Worm (Caenorhabditis elegans) whole organism, L3 larva: ENCODE measurements around the gene nspb-5.

ENCODE experiments used
- R02D3.7 ChIP-seq: fragments of 150-350 bp; optimal IDR thresholded peaks from 2 replicates; lab custom pipeline; 2014; ENCODE audit warnings: missing biosample characterization, missing genetic modification characterization
- ZK546.5 ChIP-seq: sonication (generic microtip); optimal IDR thresholded peaks from 2 replicates; lab custom pipeline; 2017; ENCODE audit warnings: missing biosample characterization, missing genetic modification characterization
- aly-2 ChIP-seq: fragments of 150-350 bp; optimal IDR thresholded peaks from 2 replicates; lab custom pipeline; 2014; ENCODE audit warnings: missing biosample characterization, missing genetic modification characterization
- ama-1 ChIP-seq: fragments of 150-350 bp; optimal IDR thresholded peaks from 2 replicates; lab custom pipeline; 2018
- ceh-16 ChIP-seq: sonication (generic microtip); optimal IDR thresholded peaks from 2 replicates; lab custom pipeline; 2017; ENCODE audit warnings: missing biosample characterization, missing genetic modification characterization
- ceh-28 ChIP-seq: fragments of 150-350 bp; optimal IDR thresholded peaks from 2 replicates; lab custom pipeline; 2014; ENCODE audit warnings: missing biosample characterization, missing genetic modification reagents, missing genetic modification characterization
- ceh-82 ChIP-seq: fragments of 150-350 bp; optimal IDR thresholded peaks from 2 replicates; lab custom pipeline; 2014; ENCODE audit warnings: missing biosample characterization, missing genetic modification characterization
- ceh-9 ChIP-seq: sonication (generic microtip); optimal IDR thresholded peaks from 2 replicates; lab custom pipeline; 2018; ENCODE audit warnings: missing biosample characterization, missing genetic modification characterization
- daf-12 ChIP-seq: fragments of 150-350 bp; optimal IDR thresholded peaks from 2 replicates; lab custom pipeline; 2014; ENCODE audit warnings: missing biosample characterization, missing genetic modification reagents, missing genetic modification characterization
- egl-27 ChIP-seq: sonication (generic microtip); optimal IDR thresholded peaks from 4 replicates; lab custom pipeline; 2017; ENCODE audit warnings: missing biosample characterization, missing genetic modification reagents, missing genetic modification characterization
- egl-5 ChIP-seq: fragments of 150-350 bp; optimal IDR thresholded peaks from 2 replicates; lab custom pipeline; 2017; ENCODE audit warnings: missing biosample characterization, missing genetic modification reagents, missing genetic modification characterization, inconsistent platforms
- elt-1 ChIP-seq: fragments of 150-350 bp; optimal IDR thresholded peaks from 2 replicates; lab custom pipeline; 2014; ENCODE audit warnings: missing biosample characterization, missing genetic modification characterization
- elt-2 ChIP-seq: sonication (generic microtip); optimal IDR thresholded peaks from 2 replicates; lab custom pipeline; 2016; ENCODE audit warnings: missing genetic modification reagents, mild to moderate bottlenecking, missing genetic modification characterization, missing compliant biosample characterization
- elt-3 ChIP-seq, 3 experiments: fragments of 150-350 bp in 1 of 3; sonication (generic microtip) in 2 of 3; optimal IDR thresholded peaks; 2 replicates in 2 of 3; 4 replicates in 1 of 3; lab custom pipeline; 2014 to 2017; ENCODE audit warnings: missing biosample characterization in 3 of 3, missing genetic modification characterization in 3 of 3
- eor-1 ChIP-seq, 2 experiments: fragments of 150-350 bp; optimal IDR thresholded peaks; 2 replicates each; lab custom pipeline; 2014 to 2018; ENCODE audit warnings: missing biosample characterization in 2 of 2, missing genetic modification characterization in 2 of 2
- fkh-10 ChIP-seq: sonication (generic microtip); optimal IDR thresholded peaks from 2 replicates; lab custom pipeline; 2017; ENCODE audit warnings: missing biosample characterization, missing genetic modification reagents, missing genetic modification characterization
- fkh-2 ChIP-seq: fragments of 150-350 bp; optimal IDR thresholded peaks from 2 replicates; lab custom pipeline; 2014; ENCODE audit warnings: missing biosample characterization, missing genetic modification reagents, missing genetic modification characterization
- fos-1 ChIP-seq: fragments of 150-350 bp; optimal IDR thresholded peaks from 2 replicates; lab custom pipeline; 2014; ENCODE audit warnings: missing biosample characterization, missing genetic modification characterization
- hmg-11 ChIP-seq: sonication (generic microtip); optimal IDR thresholded peaks from 2 replicates; lab custom pipeline; 2016; ENCODE audit warnings: missing genetic modification characterization, missing compliant biosample characterization
- jun-1 ChIP-seq: fragments of 150-350 bp; optimal IDR thresholded peaks from 2 replicates; lab custom pipeline; 2014; ENCODE audit warnings: missing biosample characterization, missing genetic modification reagents, missing genetic modification characterization
- lin-15B ChIP-seq: fragments of 150-350 bp; optimal IDR thresholded peaks from 2 replicates; lab custom pipeline; 2014; ENCODE audit warnings: missing biosample characterization, missing genetic modification characterization
- lin-39 ChIP-seq: fragments of 150-350 bp; optimal IDR thresholded peaks from 2 replicates; lab custom pipeline; 2018; ENCODE audit warnings: missing biosample characterization, missing genetic modification reagents, missing genetic modification characterization
- lsy-12 ChIP-seq: sonication (generic microtip); optimal IDR thresholded peaks from 2 replicates; lab custom pipeline; 2016; ENCODE audit warnings: mild to moderate bottlenecking, missing genetic modification characterization, missing compliant biosample characterization
- mdl-1 ChIP-seq: fragments of 150-350 bp; optimal IDR thresholded peaks from 2 replicates; lab custom pipeline; 2014; ENCODE audit warnings: missing biosample characterization, missing genetic modification characterization
- mml-1 ChIP-seq: fragments of 150-350 bp; sonication (generic microtip); optimal IDR thresholded peaks from 3 replicates; lab custom pipeline; 2014; ENCODE audit warnings: missing biosample characterization, missing genetic modification characterization
- nfya-1 ChIP-seq: sonication (generic microtip); optimal IDR thresholded peaks from 2 replicates; lab custom pipeline; 2017; ENCODE audit warnings: missing genetic modification characterization, mild to moderate bottlenecking, missing compliant biosample characterization, antibody characterized with exemption, moderate library complexity; ENCODE audit not compliant: insufficient read depth
- nhr-11 ChIP-seq: fragments of 150-350 bp; optimal IDR thresholded peaks from 2 replicates; lab custom pipeline; 2014; ENCODE audit warnings: missing biosample characterization, missing genetic modification characterization
- nhr-12 ChIP-seq: fragments of 150-350 bp; optimal IDR thresholded peaks from 2 replicates; lab custom pipeline; 2014; ENCODE audit warnings: missing biosample characterization, missing genetic modification characterization
- nhr-23 ChIP-seq: fragments of 150-350 bp; optimal IDR thresholded peaks from 2 replicates; lab custom pipeline; 2014; ENCODE audit warnings: missing biosample characterization, missing genetic modification reagents, missing genetic modification characterization
- nhr-237 ChIP-seq: fragments of 150-350 bp; optimal IDR thresholded peaks from 2 replicates; lab custom pipeline; 2014; ENCODE audit warnings: missing biosample characterization, missing genetic modification characterization
- nhr-25 ChIP-seq: sonication (generic microtip); optimal IDR thresholded peaks from 2 replicates; lab custom pipeline; 2017; ENCODE audit warnings: missing biosample characterization, missing genetic modification characterization
- nhr-28 ChIP-seq: fragments of 150-350 bp; optimal IDR thresholded peaks from 2 replicates; lab custom pipeline; 2014; ENCODE audit warnings: missing biosample characterization, missing genetic modification characterization
- nhr-43 ChIP-seq: sonication (generic microtip); optimal IDR thresholded peaks from 2 replicates; lab custom pipeline; 2016; ENCODE audit warnings: mild to moderate bottlenecking, missing genetic modification characterization, missing compliant biosample characterization; ENCODE audit not compliant: poor library complexity, severe bottlenecking
- nhr-67 ChIP-seq: fragments of 150-350 bp; optimal IDR thresholded peaks from 2 replicates; lab custom pipeline; 2014; ENCODE audit warnings: missing biosample characterization, missing genetic modification characterization
- nhr-76 ChIP-seq: fragments of 150-350 bp; sonication (generic microtip); optimal IDR thresholded peaks from 5 replicates; lab custom pipeline; 2014; ENCODE audit warnings: missing biosample characterization, missing genetic modification characterization
- nhr-77 ChIP-seq: fragments of 150-350 bp; optimal IDR thresholded peaks from 2 replicates; lab custom pipeline; 2014; ENCODE audit warnings: missing biosample characterization, missing genetic modification characterization
- pha-4 ChIP-seq: fragments of 150-350 bp; optimal IDR thresholded peaks from 2 replicates; lab custom pipeline; 2014; ENCODE audit warnings: missing biosample characterization, missing genetic modification reagents, missing genetic modification characterization
- pqm-1 ChIP-seq: fragments of 150-350 bp; optimal IDR thresholded peaks from 2 replicates; lab custom pipeline; 2017; ENCODE audit warnings: missing biosample characterization, missing genetic modification characterization, inconsistent platforms
- skn-1 ChIP-seq: fragments of 150-350 bp; optimal IDR thresholded peaks from 2 replicates; lab custom pipeline; 2014; ENCODE audit warnings: missing biosample characterization, missing genetic modification characterization
- tbx-2 ChIP-seq: sonication (generic microtip); optimal IDR thresholded peaks from 2 replicates; lab custom pipeline; 2016; ENCODE audit warnings: mild to moderate bottlenecking, missing genetic modification characterization, missing compliant biosample characterization
- unc-39 ChIP-seq: sonication (generic microtip); optimal IDR thresholded peaks from 4 replicates; lab custom pipeline; 2017; ENCODE audit warnings: missing biosample characterization, missing genetic modification characterization
- unc-62 ChIP-seq: fragments of 150-350 bp; sonication (generic microtip); optimal IDR thresholded peaks from 4 replicates; lab custom pipeline; 2014; ENCODE audit warnings: missing biosample characterization, missing genetic modification reagents, missing genetic modification characterization
- zag-1 ChIP-seq: fragments of 150-350 bp; optimal IDR thresholded peaks from 2 replicates; lab custom pipeline; 2014; ENCODE audit warnings: missing biosample characterization, missing genetic modification characterization
- ztf-11 ChIP-seq: fragments of 150-350 bp; optimal IDR thresholded peaks from 2 replicates; lab custom pipeline; 2014; ENCODE audit warnings: missing biosample characterization, missing genetic modification characterization
- ztf-4 ChIP-seq: fragments of 150-350 bp; optimal IDR thresholded peaks from 2 replicates; lab custom pipeline; 2014; ENCODE audit warnings: missing biosample characterization, missing genetic modification characterization

The nspb-5 gene

DNA sequence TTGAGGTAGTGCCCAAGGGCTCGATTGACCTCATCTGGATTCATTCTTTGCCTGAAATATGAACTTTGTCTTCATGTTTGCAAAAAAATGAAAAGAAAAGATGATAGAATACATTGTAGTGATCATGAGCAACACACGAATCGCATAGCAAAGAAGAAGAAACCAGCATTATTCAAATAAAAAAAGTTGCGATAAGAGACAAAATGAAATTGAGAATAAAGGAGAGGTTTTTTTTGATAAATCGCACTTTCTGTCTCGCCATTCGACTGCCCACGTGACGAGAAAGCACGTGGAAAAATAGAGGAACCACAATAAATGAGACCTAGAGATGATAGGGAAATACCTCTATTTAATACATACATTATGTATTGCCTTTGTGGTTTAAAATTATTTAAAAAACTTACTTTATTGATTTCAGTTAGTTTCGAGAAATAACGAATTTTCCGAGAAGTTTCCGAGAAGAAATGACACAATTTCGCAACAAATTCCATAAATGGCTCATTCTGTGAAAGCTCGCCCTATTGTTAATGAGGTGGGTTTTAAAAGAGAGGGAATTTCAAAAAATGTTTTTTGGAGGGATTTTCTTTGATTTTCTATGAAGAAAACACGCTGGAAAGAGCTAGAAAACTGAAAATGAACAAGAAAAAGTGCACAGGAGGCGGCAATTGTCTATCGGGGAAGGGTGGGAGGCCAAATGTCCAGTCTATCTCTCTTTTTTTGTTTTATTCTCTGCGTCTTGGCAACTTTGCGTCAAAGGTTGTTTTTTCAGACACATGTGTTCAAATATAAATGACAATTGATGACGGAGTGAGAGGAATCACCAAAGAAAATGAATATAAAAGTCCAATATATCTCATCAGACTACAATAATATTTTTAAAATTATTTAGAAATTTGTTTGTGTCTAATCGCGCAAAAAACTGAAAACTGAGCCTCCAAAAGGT lies 43.2 kb upstream of the nspb-5 start, which contains the start of gene paqr-1:
paqr-1 (minus strand) TSS at position 51 of the 943 bp plus-strand sequence.
- no peak for TF ChIP-seq ceh-28
- no peak for TF ChIP-seq egl-27 (tag; lab: Kevin White, UChicago)
- TF ChIP-seq fkh-2 = no peak
- no peak for TF ChIP-seq nhr-77 (tag; lab: Kevin White, UChicago)
- TF ChIP-seq tbx-2 = no peak
- TF ChIP-seq elt-3 (tag; optimal IDR thresholded peaks at IDR 0.05; lab: Kevin White, UChicago) = no peak
- TF ChIP-seq nhr-76 (tag; lab: Kevin White, UChicago) = no peak
- TF ChIP-seq mdl-1 = peak; percentile 41
- no peak for TF ChIP-seq skn-1 (tag; lab: Kevin White, UChicago)
- TF ChIP-seq pha-4 (tag; lab: Kevin White, UChicago) = peak; percentile 6
- no peak for TF ChIP-seq unc-62 (GFP tag; lab: Kevin White, UChicago)
- TF ChIP-seq ceh-9 (tag; lab: Kevin White, UChicago) = no peak
- no peak for TF ChIP-seq nhr-12 (tag; lab: Kevin White, UChicago)
- no peak for TF ChIP-seq eor-1 (tag; optimal IDR thresholded peaks at IDR 0.05; lab: Kevin White, UChicago)
- TF ChIP-seq egl-5 (tag; lab: Kevin White, UChicago) = peak; percentile 77
- TF ChIP-seq ama-1 (lab: Kevin White, UChicago) = no peak
- no peak for TF ChIP-seq ceh-16 (tag; lab: Kevin White, UChicago)
- no peak for TF ChIP-seq nhr-67 (tag; lab: Kevin White, UChicago)
- peak; percentile 37 for TF ChIP-seq nfya-1 (tag; lab: Kevin White, UChicago)
- TF ChIP-seq lin-15B (tag; lab: Kevin White, UChicago) = peak; percentile 53
- TF ChIP-seq elt-2 (tag; lab: Kevin White, UChicago) = peak; percentile 0
- TF ChIP-seq ceh-82 (tag; lab: Kevin White, UChicago) = no peak
- TF ChIP-seq jun-1 (tag; lab: Kevin White, UChicago) = no peak
- peak; percentile 29 for TF ChIP-seq pqm-1 (tag; lab: Kevin White, UChicago)
- TF ChIP-seq daf-12 (tag; lab: Kevin White, UChicago) = no peak
- peak; percentile 16 for TF ChIP-seq lin-39
- no peak for TF ChIP-seq aly-2 (tag; lab: Kevin White, UChicago)
- TF ChIP-seq nhr-237 = no peak
- peak; percentile 6 for TF ChIP-seq fos-1 (tag; lab: Kevin White, UChicago)

- TF ChIP-seq nhr-23 (tag; lab: Kevin White, UChicago) (peak; percentile 32), nfya-1 (tag; lab: Kevin White, UChicago) (peak; percentile 71), ama-1 (lab: Kevin White, UChicago) (no peak), ztf-4 (tag; lab: Kevin White, UChicago) (no peak), skn-1 (tag; lab: Kevin White, UChicago) (peak; percentile 33), lsy-12 (tag; lab: Kevin White, UChicago) (peak; percentile 21), mml-1 (tag; lab: Kevin White, UChicago) (no peak), elt-2 (tag; lab: Kevin White, UChicago) (peak; percentile 56), nhr-237 (no peak), hmg-11 (peak; percentile 77), nhr-11 (tag; lab: Kevin White, UChicago) (no peak), ceh-82 (tag; lab: Kevin White, UChicago) (no peak), nhr-12 (tag; lab: Kevin White, UChicago) (no peak), elt-1 (tag; lab: Kevin White, UChicago) (no peak), nhr-76 (tag; lab: Kevin White, UChicago) (no peak), elt-3 (tag; optimal IDR thresholded peaks at IDR 0.05; lab: Kevin White, UChicago) (peak in 1 of 3 experiments; percentile 63), aly-2 (tag; lab: Kevin White, UChicago) (no peak), fkh-10 (GFP tag; lab: Kevin White, UChicago) (no peak), R02D3.7 (tag; lab: Kevin White, UChicago) (peak; percentile 14), unc-39 (tag; lab: Kevin White, UChicago) (no peak), ceh-16 (tag; lab: Kevin White, UChicago) (no peak), nhr-67 (tag; lab: Kevin White, UChicago) (no peak), daf-12 (tag; lab: Kevin White, UChicago) (no peak), unc-62 (GFP tag; lab: Kevin White, UChicago) (no peak), ztf-11 (tag; lab: Kevin White, UChicago) (no peak), nhr-25 (no peak), nhr-28 (no peak), lin-15B (tag; lab: Kevin White, UChicago) (peak; percentile 49), pqm-1 (tag; lab: Kevin White, UChicago) (peak; percentile 43), ZK546.5 (no peak), egl-5 (tag; lab: Kevin White, UChicago) (no peak), zag-1 (tag; lab: Kevin White, UChicago) (no peak), nhr-43 (tag; lab: Kevin White, UChicago) (peak; percentile 76), tbx-2 (no peak), ceh-28 (no peak), fos-1 (tag; lab: Kevin White, UChicago) (no peak), mdl-1 (no peak), fkh-2 (no peak), egl-27 (tag; lab: Kevin White, UChicago) (peak; percentile 33)
Observed at ce11 chrIV:6556624-6557368, 42.0 kb upstream of the nspb-5 start, which contains the start of gene try-3. try-3 (plus strand) TSS chrIV:6557155.
